Worm (Caenorhabditis elegans) whole organism, early embryonic: ENCODE results near the gene gst-37.

Source experiments
- B0310.2 ChIP-seq: sonication (generic microtip); optimal IDR thresholded peaks from 2 replicates; lab custom pipeline; 2016; ENCODE audit warnings: mild to moderate bottlenecking, missing genetic modification characterization, missing compliant biosample characterization
- aly-1 ChIP-seq: sonication (generic microtip); optimal IDR thresholded peaks from 2 replicates; lab custom pipeline; 2016; ENCODE audit warnings: missing genetic modification characterization, missing compliant biosample characterization
- ama-1 ChIP-seq: fragments of 150-350 bp; optimal IDR thresholded peaks from 2 replicates; lab custom pipeline; 2014
- ceh-13 ChIP-seq: fragments of 200-800 bp; sonication (Bioruptor generic); optimal IDR thresholded peaks from 2 replicates; lab custom pipeline; 2018; ENCODE audit warnings: mild to moderate bottlenecking, missing genetic modification characterization, missing compliant biosample characterization
- flt-1 ChIP-seq: fragments of 200-800 bp; sonication (Bioruptor generic); IDR thresholded peaks from 2 replicates; pipeline ENCODE4 v1.3.6; 2022; ENCODE audit warnings: missing genetic modification characterization, missing compliant biosample characterization
- hmbx-1 ChIP-seq: sonication (generic microtip); optimal IDR thresholded peaks from 2 replicates; lab custom pipeline; 2016; ENCODE audit warnings: mild to moderate bottlenecking, missing genetic modification characterization, missing compliant biosample characterization
- hmg-4 ChIP-seq: fragments of 200-800 bp; sonication (Bioruptor generic); optimal IDR thresholded peaks from 2 replicates; lab custom pipeline; 2018; ENCODE audit warnings: mild to moderate bottlenecking, missing genetic modification characterization, missing compliant biosample characterization
- hnd-1 ChIP-seq: sonication (generic microtip); optimal IDR thresholded peaks from 2 replicates; lab custom pipeline; 2016; ENCODE audit warnings: missing genetic modification characterization, missing compliant biosample characterization
- tra-4 ChIP-seq: sonication (generic microtip); optimal IDR thresholded peaks from 2 replicates; lab custom pipeline; 2017; ENCODE audit warnings: missing genetic modification characterization, missing compliant biosample characterization

DNA sequence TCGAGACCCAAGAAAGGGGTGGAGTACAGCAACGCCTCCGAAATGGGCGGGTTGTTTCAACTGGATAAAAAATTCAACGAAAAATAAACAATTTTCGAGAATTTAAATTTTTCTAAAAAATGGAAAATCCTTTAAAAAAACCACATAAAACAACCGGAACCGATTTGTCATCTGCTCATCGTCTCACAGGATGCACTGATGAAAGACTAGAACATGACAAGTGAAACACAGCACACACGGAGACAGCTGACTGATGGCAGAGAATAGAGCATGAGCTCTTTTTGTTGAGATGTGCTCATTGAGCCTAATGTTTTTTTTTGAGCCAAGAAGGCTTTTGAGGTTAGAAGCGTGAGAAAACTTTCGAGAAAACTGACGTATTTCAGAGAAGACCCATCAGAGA lies 31.4 kb upstream of the gst-37 start:
- no peak for TF ChIP-seq hmbx-1 (tag; lab: Kevin White, UChicago)
- TF ChIP-seq aly-1 (tag; lab: Kevin White, UChicago): no peak
- no peak for TF ChIP-seq tra-4 (tag; lab: Kevin White, UChicago)
- TF ChIP-seq B0310.2: no peak
- TF ChIP-seq ceh-13 (GFP tag; lab: Kevin White, UChicago): no peak
- no peak for TF ChIP-seq ama-1
- TF ChIP-seq hmg-4 (GFP tag; lab: Kevin White, UChicago): no peak
- no peak for TF ChIP-seq flt-1
- TF ChIP-seq hnd-1 (tag; lab: Kevin White, UChicago): no peak
